Worm (Caenorhabditis elegans): ENCODE measurements around the gene nhr-152.
A peak's percentile ranks its signal among the peaks of the same experiment; 100 is the strongest.

- TF ChIP-seq unc-62 (GFP tag; optimal IDR thresholded peaks at IDR 0.05) (no peak), lsy-2 (tag; optimal IDR thresholded peaks at IDR 0.05) (peak in 1 of 2 experiments; percentile 22), nhr-237 (tag; optimal IDR thresholded peaks at IDR 0.05) (no peak), nhr-11 (tag; optimal IDR thresholded peaks at IDR 0.05) (no peak), blmp-1 (tag; optimal IDR thresholded peaks at IDR 0.05; ENCODE audit: insufficient read depth) (no peak), Y55F3AM.14 (GFP tag; optimal IDR thresholded peaks at IDR 0.05) (no peak), unc-39 (tag; optimal IDR thresholded peaks at IDR 0.05) (no peak), sma-3 (GFP tag; optimal IDR thresholded peaks at IDR 0.05) (no peak), lin-13 (GFP tag; optimal IDR thresholded peaks at IDR 0.05) (no peak), aly-2 (tag; optimal IDR thresholded peaks at IDR 0.05) (no peak), unc-55 (GFP tag; optimal IDR thresholded peaks at IDR 0.05) (peak; percentile 34), nhr-12 (tag; optimal IDR thresholded peaks at IDR 0.05) (no peak), nhr-77 (tag; optimal IDR thresholded peaks at IDR 0.05) (no peak), sma-9 (GFP tag; optimal IDR thresholded peaks at IDR 0.05) (peak; percentile 52), sma-9 (tag; optimal IDR thresholded peaks at IDR 0.05) (no peak)
These were observed 40.8 kb downstream of the nhr-152 start for ce11 chrV:7726927-7727326.

Data from whole organism, L2 larva.